Fruit fly (Drosophila melanogaster) whole organism, embryonic: ENCODE results near the gene Lgr1.

Source experiments
- B-H2 ChIP-seq: fragments of 200-800 bp; sonication (Bioruptor generic); optimal IDR thresholded peaks from 2 replicates; lab custom pipeline; 2018; ENCODE audit warnings: missing biosample characterization, mild to moderate bottlenecking, missing genetic modification characterization
- Bgb ChIP-seq: fragments of 200-800 bp; sonication (Bioruptor generic); IDR thresholded peaks from 2 replicates; pipeline ENCODE4 v1.3.6; 2022; ENCODE audit warnings: missing biosample characterization, missing genetic modification characterization; ENCODE audit not compliant: partially characterized antibody
- CG10565 ChIP-seq: fragments of 200-800 bp; sonication (Bioruptor generic); optimal IDR thresholded peaks from 3 replicates; lab custom pipeline; 2016; ENCODE audit warnings: missing biosample characterization, mild to moderate bottlenecking, missing genetic modification characterization
- CG11247 ChIP-seq: fragments of 200-800 bp; sonication (Bioruptor generic); IDR thresholded peaks from 2 replicates; pipeline ENCODE4 v1.3.6; 2022; ENCODE audit warnings: missing biosample characterization, missing genetic modification characterization
- CG11504 ChIP-seq: fragments of 200-800 bp; sonication (Bioruptor generic); optimal IDR thresholded peaks from 3 replicates; lab custom pipeline; 2019; ENCODE audit warnings: missing biosample characterization, mild to moderate bottlenecking, missing genetic modification characterization, moderate library complexity
- CG11560 ChIP-seq: fragments of 200-800 bp; sonication (Bioruptor generic); IDR thresholded peaks from 3 replicates; pipeline ENCODE4 v1.3.6; 2022; ENCODE audit warnings: missing biosample characterization, missing genetic modification characterization
- CG12155 ChIP-seq: fragments of 200-800 bp; sonication (Bioruptor generic); optimal IDR thresholded peaks from 3 replicates; lab custom pipeline; 2016; ENCODE audit warnings: missing biosample characterization, missing genetic modification characterization
- CG12219 ChIP-seq: fragments of 200-800 bp; sonication (Bioruptor generic); optimal IDR thresholded peaks from 3 replicates; lab custom pipeline; 2018; ENCODE audit warnings: missing biosample characterization, mild to moderate bottlenecking, missing genetic modification characterization
- CG12659 ChIP-seq: fragments of 200-800 bp; sonication (Bioruptor generic); optimal IDR thresholded peaks from 3 replicates; lab custom pipeline; 2017; ENCODE audit warnings: mild to moderate bottlenecking, missing biosample characterization, missing genetic modification reagents, missing genetic modification characterization
- CG13296 ChIP-seq: fragments of 200-800 bp; sonication (Bioruptor generic); optimal IDR thresholded peaks from 3 replicates; lab custom pipeline; 2018; ENCODE audit warnings: missing biosample characterization, mild to moderate bottlenecking, missing genetic modification characterization
- CG1603 ChIP-seq: fragments of 200-800 bp; sonication (Bioruptor generic); optimal IDR thresholded peaks from 2 replicates; lab custom pipeline; 2019; ENCODE audit warnings: missing biosample characterization, mild to moderate bottlenecking, missing genetic modification characterization, moderate library complexity
- CG18011 ChIP-seq: fragments of 200-800 bp; sonication (Bioruptor generic); optimal IDR thresholded peaks from 2 replicates; lab custom pipeline; 2017; ENCODE audit warnings: missing biosample characterization, missing genetic modification characterization, mild to moderate bottlenecking, moderate library complexity, missing genotype
- CG2199 ChIP-seq: fragments of 200-800 bp; sonication (Bioruptor generic); IDR thresholded peaks from 3 replicates; pipeline ENCODE4 v1.3.6; 2022; ENCODE audit warnings: missing biosample characterization, missing genetic modification characterization
- CG2202 ChIP-seq: fragments of 200-800 bp; sonication (Bioruptor generic); optimal IDR thresholded peaks from 2 replicates; lab custom pipeline; 2018; ENCODE audit warnings: missing biosample characterization, mild to moderate bottlenecking, missing genetic modification characterization
- CG31441 ChIP-seq: fragments of 200-800 bp; sonication (Bioruptor generic); IDR thresholded peaks from 2 replicates; pipeline ENCODE4 v1.3.6; 2022; ENCODE audit warnings: missing biosample characterization, missing genetic modification characterization
- CG32532 ChIP-seq: fragments of 200-800 bp; sonication (Bioruptor generic); IDR thresholded peaks from 2 replicates; pipeline ENCODE4 v1.3.6; 2022; ENCODE audit warnings: missing biosample characterization, missing genetic modification characterization
- CG5953 ChIP-seq: fragments of 200-800 bp; sonication (Bioruptor generic); IDR thresholded peaks from 2 replicates; pipeline ENCODE4 v1.3.6; 2022; ENCODE audit warnings: missing biosample characterization, missing genetic modification characterization
- CG6791 ChIP-seq: fragments of 200-800 bp; sonication (Bioruptor generic); IDR thresholded peaks from 3 replicates; pipeline ENCODE4 v1.3.6; 2022; ENCODE audit warnings: missing biosample characterization, missing genetic modification characterization; ENCODE audit not compliant: partially characterized antibody
- CG7372 ChIP-seq: fragments of 200-800 bp; sonication (Bioruptor generic); IDR thresholded peaks from 2 replicates; pipeline ENCODE4 v1.3.6; 2022; ENCODE audit warnings: missing biosample characterization, missing genetic modification characterization
- CG9727 ChIP-seq: fragments of 200-800 bp; sonication (Bioruptor generic); optimal IDR thresholded peaks from 3 replicates; lab custom pipeline; 2017; ENCODE audit warnings: missing biosample characterization, mild to moderate bottlenecking, missing genetic modification characterization
- CG9797 ChIP-seq: fragments of 200-800 bp; sonication (Bioruptor generic); optimal IDR thresholded peaks from 3 replicates; lab custom pipeline; 2018; ENCODE audit warnings: missing biosample characterization, mild to moderate bottlenecking, missing genetic modification characterization
- Elba2 ChIP-seq: fragments of 200-800 bp; sonication (Bioruptor generic); optimal IDR thresholded peaks from 3 replicates; lab custom pipeline; 2016; ENCODE audit warnings: missing biosample characterization, missing genetic modification characterization
- Jarid2 ChIP-seq: fragments of 200-800 bp; sonication (Bioruptor generic); optimal IDR thresholded peaks from 3 replicates; lab custom pipeline; 2017; ENCODE audit warnings: mild to moderate bottlenecking, missing biosample characterization, missing genetic modification reagents, missing genetic modification characterization
- Lhr ChIP-seq: fragments of 200-800 bp; sonication (Bioruptor generic); optimal IDR thresholded peaks from 3 replicates; lab custom pipeline; 2017; ENCODE audit warnings: mild to moderate bottlenecking, missing biosample characterization, missing genetic modification reagents, missing genetic modification characterization
- Lpt ChIP-seq: fragments of >200 bp; optimal IDR thresholded peaks from 2 replicates; lab custom pipeline; 2018; ENCODE audit warnings: missing biosample characterization, missing genetic modification characterization
- MTF-1 ChIP-seq: fragments of 200-800 bp; sonication (Bioruptor generic); optimal IDR thresholded peaks from 2 replicates; lab custom pipeline; 2018; ENCODE audit warnings: missing biosample characterization, mild to moderate bottlenecking, missing genetic modification characterization, borderline replicate concordance
- Med ChIP-seq: fragments of 200-800 bp; sonication (Bioruptor generic); peaks from one replicate; lab custom pipeline; 2016; ENCODE audit warnings: missing biosample characterization, missing genetic modification characterization, mild to moderate bottlenecking, inconsistent platforms, moderate library complexity
- Oli ChIP-seq: fragments of 200-800 bp; sonication (Bioruptor generic); optimal IDR thresholded peaks from 2 replicates; lab custom pipeline; 2018; ENCODE audit warnings: missing biosample characterization, mild to moderate bottlenecking, missing genetic modification characterization, moderate library complexity
- Xbp1 ChIP-seq: fragments of 200-800 bp; sonication (Bioruptor generic); optimal IDR thresholded peaks from 3 replicates; lab custom pipeline; 2016; ENCODE audit warnings: missing biosample characterization, mild to moderate bottlenecking, missing genetic modification characterization
- al ChIP-seq: fragments of 200-800 bp; sonication (Bioruptor generic); IDR thresholded peaks from 2 replicates; pipeline ENCODE4 v1.3.6; 2022; ENCODE audit warnings: missing biosample characterization, missing genetic modification characterization
- amos ChIP-seq: fragments of 200-800 bp; sonication (Bioruptor generic); IDR thresholded peaks from 2 replicates; pipeline ENCODE4 v1.3.6; 2022; ENCODE audit warnings: missing biosample characterization, missing genetic modification characterization; ENCODE audit not compliant: partially characterized antibody
- ato ChIP-seq: fragments of 200-800 bp; sonication (Bioruptor generic); IDR thresholded peaks from 2 replicates; pipeline ENCODE4 v1.3.6; 2022; ENCODE audit warnings: missing biosample characterization, missing genetic modification characterization; ENCODE audit not compliant: partially characterized antibody
- bbx ChIP-seq: fragments of 200-800 bp; sonication (Bioruptor generic); IDR thresholded peaks from 2 replicates; pipeline ENCODE4 v1.3.6; 2022; ENCODE audit warnings: missing biosample characterization, missing genetic modification characterization; ENCODE audit not compliant: partially characterized antibody
- dati ChIP-seq: fragments of 200-800 bp; sonication (Bioruptor generic); IDR thresholded peaks from 2 replicates; pipeline ENCODE4 v1.3.6; 2022; ENCODE audit warnings: missing biosample characterization, missing genetic modification characterization
- dpn ChIP-seq, 2 experiments: fragments of 200-800 bp; sonication (Bioruptor generic); optimal IDR thresholded peaks; 3 replicates each; lab custom pipeline; 2016; ENCODE audit warnings: missing biosample characterization in 2 of 2, missing genetic modification characterization in 2 of 2
- ftz-f1 ChIP-seq: fragments of 200-800 bp; sonication (Bioruptor generic); optimal IDR thresholded peaks from 2 replicates; lab custom pipeline; 2016; ENCODE audit warnings: missing biosample characterization, missing genetic modification characterization
- her ChIP-seq: fragments of 200-800 bp; sonication (Bioruptor generic); optimal IDR thresholded peaks from 2 replicates; lab custom pipeline; 2016; ENCODE audit warnings: missing biosample characterization, missing genetic modification characterization
- insv ChIP-seq, 2 experiments: fragments of 200-800 bp; sonication (Bioruptor generic); optimal IDR thresholded peaks; 3 replicates each; lab custom pipeline; 2016 to 2018; ENCODE audit warnings: missing biosample characterization in 2 of 2, missing genetic modification characterization in 2 of 2
- lbe ChIP-seq: fragments of 200-800 bp; sonication (Bioruptor generic); optimal IDR thresholded peaks from 2 replicates; lab custom pipeline; 2016; ENCODE audit warnings: missing biosample characterization, mild to moderate bottlenecking, missing genetic modification characterization
- mam ChIP-seq: fragments of 200-800 bp; sonication (Bioruptor generic); optimal IDR thresholded peaks from 3 replicates; lab custom pipeline; 2016; ENCODE audit warnings: missing biosample characterization, missing genetic modification characterization
- nau ChIP-seq: fragments of 200-800 bp; sonication (Bioruptor generic); optimal IDR thresholded peaks from 3 replicates; lab custom pipeline; 2017; ENCODE audit warnings: missing biosample characterization, mild to moderate bottlenecking, missing genetic modification characterization, missing genetic modification reagents
- phol ChIP-seq: fragments of 200-800 bp; sonication (Bioruptor generic); optimal IDR thresholded peaks from 3 replicates; lab custom pipeline; 2018; ENCODE audit warnings: missing biosample characterization, mild to moderate bottlenecking, missing genetic modification characterization, moderate library complexity
- pzg ChIP-seq: fragments of 200-800 bp; sonication (Bioruptor generic); optimal IDR thresholded peaks from 3 replicates; lab custom pipeline; 2018; ENCODE audit warnings: missing biosample characterization, mild to moderate bottlenecking, missing genetic modification characterization, moderate library complexity
- stc ChIP-seq: fragments of 200-800 bp; sonication (Bioruptor generic); IDR thresholded peaks from 2 replicates; pipeline ENCODE4 v1.3.6; 2022; ENCODE audit warnings: missing biosample characterization, missing genetic modification characterization
- stwl ChIP-seq: fragments of 200-800 bp; sonication (Bioruptor generic); optimal IDR thresholded peaks from 3 replicates; lab custom pipeline; 2018; ENCODE audit warnings: missing biosample characterization, mild to moderate bottlenecking, missing genetic modification characterization, moderate library complexity

Lgr1 gene

dm6 chr3R:17718051-17718693, 7.4 kb upstream of the Lgr1 start, which contains the start of gene osa (continued):
- TF ChIP-seq dpn (GFP tag; optimal IDR thresholded peaks at IDR 0.05; lab: Kevin White, UChicago), result peak in 1 of 2 experiments; percentile 4
- TF ChIP-seq stc (GFP tag; lab: Robert Waterston, UW), result no peak
- TF ChIP-seq CG12219 (GFP tag; lab: Kevin White, UChicago), result peak; percentile 0
- peak; percentile 52 for TF ChIP-seq CG9797 (GFP tag; lab: Kevin White, UChicago)
- TF ChIP-seq CG18011 (GFP tag; lab: Kevin White, UChicago), result no peak
- TF ChIP-seq Xbp1 (GFP tag; lab: Kevin White, UChicago), result peak; percentile 12
- TF ChIP-seq CG11247 (GFP tag; lab: Robert Waterston, UW), result no peak
- TF ChIP-seq CG9727 (GFP tag; lab: Kevin White, UChicago), result peak; percentile 51
- TF ChIP-seq CG12659, result peak; percentile 49
- TF ChIP-seq CG1603 (tag; lab: Kevin White, UChicago), result peak; percentile 32
- TF ChIP-seq her (GFP tag; lab: Kevin White, UChicago), result peak; percentile 98
- TF ChIP-seq lbe, result peak; percentile 54
- peak; percentile 56 for TF ChIP-seq Jarid2 (GFP tag; lab: Kevin White, UChicago)
- no peak for TF ChIP-seq al (GFP tag; lab: Robert Waterston, UW)
- TF ChIP-seq mam (GFP tag; lab: Kevin White, UChicago), result no peak
- TF ChIP-seq dati (GFP tag; lab: Robert Waterston, UW), result no peak

- TF ChIP-seq stwl (peak; percentile 60), CG12155 (GFP tag; lab: Kevin White, UChicago) (peak; percentile 70), nau (GFP tag; lab: Kevin White, UChicago) (no peak), CG13296 (GFP tag; lab: Kevin White, UChicago) (no peak), CG2202 (no peak), CG7372 (GFP tag; lab: Robert Waterston, UW) (no peak), ftz-f1 (no peak), CG11560 (tag; lab: Robert Waterston, UW) (peak; percentile 96), Oli (tag; lab: Kevin White, UChicago) (no peak), ato (GFP tag; lab: Robert Waterston, UW) (peak; percentile 8; the same call in 1 of the 2 replicates), pzg (GFP tag; lab: Kevin White, UChicago) (peak; percentile 60), CG1603 (tag; lab: Kevin White, UChicago) (peak; percentile 15), Lhr (GFP tag; lab: Kevin White, UChicago) (peak; percentile 5), CG12659 (peak; percentile 23), CG32532 (0 out of 2 replicates have a peak, but pooled peaks have one; percentile 11), CG6791 (GFP tag; lab: Robert Waterston, UW) (peak; percentile 52; the same call in 2 of the 3 replicates), CG5953 (GFP tag; lab: Robert Waterston, UW) (no peak), CG10565 (no peak), CG11504 (tag; lab: Kevin White, UChicago) (no peak), Elba2 (peak; percentile 10), amos (GFP tag; lab: Robert Waterston, UW) (peak; percentile 37; the same call in 1 of the 2 replicates), Bgb (GFP tag; lab: Robert Waterston, UW) (peak; percentile 3; the same call in 1 of the 2 replicates), CG2199 (GFP tag; lab: Robert Waterston, UW) (no peak), B-H2 (GFP tag; lab: Kevin White, UChicago) (no peak), bbx (GFP tag; lab: Robert Waterston, UW) (peak; percentile 22), phol (peak; percentile 88), Lpt (GFP tag; lab: Kevin White, UChicago) (no peak), MTF-1 (peak; percentile 48), insv (GFP tag; optimal IDR thresholded peaks at IDR 0.05; lab: Kevin White, UChicago) (peak in 1 of 2 experiments; percentile 88), CG31441 (GFP tag; lab: Robert Waterston, UW) (0 out of 2 replicates have a peak, but pooled peaks have one; percentile 18), Med (GFP tag; lab: Kevin White, UChicago) (peak; percentile 16)
Observed at dm6 chr3R:17718760-17719625, 6.6 kb upstream of the Lgr1 start, which contains the start of gene Pxt. Pxt (plus strand) TSS chr3R:17719454.
